Fruit fly (Drosophila melanogaster) whole organism, wandering third instar larva: ENCODE results near the gene CG14636.

Experiments
- CG32264 ChIP-seq: fragments of 200-800 bp; sonication (Bioruptor generic); optimal IDR thresholded peaks from 2 replicates; lab custom pipeline; 2016; ENCODE audit warnings: missing biosample characterization, missing genetic modification characterization
- CG9705 ChIP-seq: fragments of 200-800 bp; sonication (Bioruptor generic); optimal IDR thresholded peaks from 2 replicates; lab custom pipeline; 2018; ENCODE audit warnings: missing biosample characterization, mild to moderate bottlenecking, missing genetic modification characterization
- Dfd ChIP-seq: fragments of >200 bp; optimal IDR thresholded peaks from 2 replicates; lab custom pipeline; 2017; ENCODE audit warnings: missing biosample characterization, missing genetic modification characterization
- Dif ChIP-seq: fragments of 200-275, 200-300 bp; sonication (Bioruptor generic); optimal IDR thresholded peaks from 2 replicates; lab custom pipeline; 2018; ENCODE audit warnings: missing biosample characterization, missing genetic modification characterization; ENCODE audit not compliant: partially characterized antibody
- GATAd ChIP-seq: sonication (Bioruptor generic); optimal IDR thresholded peaks from 2 replicates; lab custom pipeline; 2016; ENCODE audit warnings: missing biosample characterization, missing genetic modification characterization
- HLH106 ChIP-seq: fragments of 200-800 bp; optimal IDR thresholded peaks from 3 replicates; lab custom pipeline; 2019; ENCODE audit warnings: missing biosample characterization, mild to moderate bottlenecking, missing genetic modification characterization, moderate library complexity
- Hnf4 ChIP-seq: fragments of 200-800 bp; sonication (Bioruptor generic); optimal IDR thresholded peaks from 2 replicates; lab custom pipeline; 2016; ENCODE audit warnings: missing biosample characterization, mild to moderate bottlenecking, missing genetic modification characterization
- Hr83 ChIP-seq: fragments of 200-300 bp; sonication (Bioruptor generic); optimal IDR thresholded peaks from 2 replicates; lab custom pipeline; 2016; ENCODE audit warnings: missing biosample characterization, mild to moderate bottlenecking, missing genetic modification characterization, moderate library complexity; ENCODE audit not compliant: poor library complexity, severe bottlenecking
- Jra ChIP-seq: sonication (Bioruptor generic); optimal IDR thresholded peaks from 2 replicates; lab custom pipeline; 2016; ENCODE audit warnings: missing biosample characterization, missing genetic modification characterization
- Mio ChIP-seq: sonication (Bioruptor generic); optimal IDR thresholded peaks from 2 replicates; lab custom pipeline; 2016; ENCODE audit warnings: missing biosample characterization, missing genetic modification characterization
- N ChIP-seq: fragments of >200 bp; optimal IDR thresholded peaks from 2 replicates; lab custom pipeline; 2018; ENCODE audit warnings: missing biosample characterization, missing external identifiers, missing genetic modification characterization
- OdsH ChIP-seq: fragments of 200-800 bp; sonication (Bioruptor generic); optimal IDR thresholded peaks from 2 replicates; lab custom pipeline; 2016; ENCODE audit warnings: missing biosample characterization, mild to moderate bottlenecking, missing genetic modification characterization
- Rel ChIP-seq, 2 experiments: fragments of 200-800 bp; sonication (Bioruptor generic) in 1 of 2; optimal IDR thresholded peaks; 2 replicates in 1 of 2; 3 replicates in 1 of 2; lab custom pipeline; 2016 to 2019; ENCODE audit warnings: mild to moderate bottlenecking in 2 of 2, missing biosample characterization in 2 of 2, missing genetic modification characterization in 2 of 2, moderate library complexity in 1 of 2
- Sp1 ChIP-seq: fragments of 200-800 bp; sonication (Bioruptor generic); optimal IDR thresholded peaks from 3 replicates; lab custom pipeline; 2019; ENCODE audit warnings: missing biosample characterization, mild to moderate bottlenecking, missing genetic modification characterization, moderate library complexity
- Vsx2 ChIP-seq: fragments of 200-300, 225-300 bp; sonication (Bioruptor generic); optimal IDR thresholded peaks from 2 replicates; lab custom pipeline; 2018; ENCODE audit warnings: missing biosample characterization, missing genetic modification characterization; ENCODE audit not compliant: partially characterized antibody
- br ChIP-seq: fragments of 200-800 bp; sonication (Bioruptor generic); optimal IDR thresholded peaks from 2 replicates; lab custom pipeline; 2016; ENCODE audit warnings: missing biosample characterization, missing genetic modification characterization
- brk ChIP-seq: fragments of 200-800 bp; sonication (Bioruptor generic); optimal IDR thresholded peaks from 2 replicates; lab custom pipeline; 2016; ENCODE audit warnings: missing biosample characterization, mild to moderate bottlenecking, missing genetic modification characterization
- dl ChIP-seq, 2 experiments: fragments of 175-275, 200-275 bp in 1 of 2; fragments of 200-275 bp in 1 of 2; sonication (Bioruptor generic); optimal IDR thresholded peaks; lab custom pipeline; 2018; ENCODE audit warnings: mild to moderate bottlenecking in 2 of 2, missing biosample characterization in 2 of 2, missing genetic modification characterization in 2 of 2, moderate library complexity in 2 of 2; ENCODE audit not compliant: partially characterized antibody in 2 of 2, insufficient read depth in 1 of 2
- dmrt93B ChIP-seq: fragments of 200-800 bp; sonication (Bioruptor generic); optimal IDR thresholded peaks from 2 replicates; lab custom pipeline; 2018; ENCODE audit warnings: missing biosample characterization, mild to moderate bottlenecking, missing genetic modification characterization
- dsf ChIP-seq: sonication (Bioruptor generic); optimal IDR thresholded peaks from 2 replicates; lab custom pipeline; 2016; ENCODE audit warnings: missing biosample characterization, missing genetic modification characterization, borderline replicate concordance
- ey ChIP-seq: fragments of 200-800 bp; sonication (Bioruptor generic); optimal IDR thresholded peaks from 2 replicates; lab custom pipeline; 2016; ENCODE audit warnings: missing biosample characterization, missing genetic modification characterization
- foxo ChIP-seq, 2 experiments: fragments of 200-800 bp; sonication (Bioruptor generic); optimal IDR thresholded peaks; 2 replicates in 1 of 2; 3 replicates in 1 of 2; lab custom pipeline; 2016 to 2017; ENCODE audit warnings: missing biosample characterization in 2 of 2, missing genetic modification characterization in 2 of 2
- fru ChIP-seq: fragments of 200-800 bp; sonication (Bioruptor generic); optimal IDR thresholded peaks from 3 replicates; lab custom pipeline; 2016; ENCODE audit warnings: missing biosample characterization, mild to moderate bottlenecking, missing genetic modification characterization
- h ChIP-seq: fragments of 200-800 bp; sonication (Bioruptor generic); optimal IDR thresholded peaks from 3 replicates; lab custom pipeline; 2016; ENCODE audit warnings: missing biosample characterization, mild to moderate bottlenecking, missing genetic modification characterization
- jim ChIP-seq: fragments of 175-275, 200-325 bp; sonication (Bioruptor generic); optimal IDR thresholded peaks from 2 replicates; lab custom pipeline; 2016; ENCODE audit warnings: missing biosample characterization, mild to moderate bottlenecking, missing genetic modification characterization
- pan ChIP-seq: fragments of >200 bp; optimal IDR thresholded peaks from 2 replicates; lab custom pipeline; 2017
- psq ChIP-seq: fragments of 200-800 bp; sonication (Bioruptor generic); optimal IDR thresholded peaks from 3 replicates; lab custom pipeline; 2017; ENCODE audit warnings: missing biosample characterization, mild to moderate bottlenecking, missing genetic modification characterization, moderate library complexity
- rgr ChIP-seq: fragments of 200-800 bp; sonication (Bioruptor generic); optimal IDR thresholded peaks from 3 replicates; lab custom pipeline; 2016; ENCODE audit warnings: missing biosample characterization, mild to moderate bottlenecking, missing genetic modification characterization
- sage ChIP-seq: fragments of 200-800 bp; sonication (Bioruptor generic); optimal IDR thresholded peaks from 2 replicates; lab custom pipeline; 2016; ENCODE audit warnings: missing biosample characterization, mild to moderate bottlenecking, missing genetic modification characterization
- sv ChIP-seq: fragments of 200-800 bp; sonication (Bioruptor generic); optimal IDR thresholded peaks from 3 replicates; lab custom pipeline; 2016; ENCODE audit warnings: missing biosample characterization, missing genetic modification characterization
- tai ChIP-seq: sonication (Bioruptor generic); optimal IDR thresholded peaks from 2 replicates; lab custom pipeline; 2016; ENCODE audit warnings: missing biosample characterization, missing genetic modification characterization
- woc ChIP-seq: sonication (Bioruptor generic); optimal IDR thresholded peaks from 2 replicates; lab custom pipeline; 2016; ENCODE audit warnings: missing biosample characterization, mild to moderate bottlenecking, missing genetic modification characterization

Gene CG14636

DNA sequence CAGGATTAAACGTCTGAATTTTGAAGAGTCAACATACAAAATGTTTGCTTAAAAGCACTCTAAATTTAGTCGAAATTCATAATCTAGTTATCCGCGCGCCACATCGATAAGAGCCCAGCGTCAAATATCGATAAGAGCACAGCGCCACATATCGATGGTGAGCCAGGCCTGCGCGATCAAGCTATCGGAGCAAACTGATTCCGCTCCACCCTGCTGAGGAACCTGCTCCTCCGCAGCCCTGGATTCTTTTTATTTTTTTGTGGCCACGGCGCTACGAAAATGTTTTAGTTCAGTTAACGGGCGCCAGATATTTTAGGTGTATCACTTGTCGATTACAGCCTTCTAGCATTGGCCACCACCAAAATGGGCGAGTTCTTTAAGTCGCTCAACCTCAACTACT is 5.7 kb upstream of the CG14636 start (continued):
- TF ChIP-seq sage (GFP tag; lab: Kevin White, UChicago) (no peak), Jra (GFP tag; lab: Kevin White, UChicago) (no peak), CG32264 (GFP tag; lab: Kevin White, UChicago) (no peak), Mio (GFP tag; lab: Kevin White, UChicago) (no peak)

dm6 chr3R:4220030-4220429 is 4.9 kb upstream of the CG14636 start, which contains the start of gene CG31516:
Gene CG31516 (minus strand): TSS chr3R:4220130.
- no peak for TF ChIP-seq GATAd (GFP tag; lab: Kevin White, UChicago)
- no peak for TF ChIP-seq dl (GFP tag; optimal IDR thresholded peaks at IDR 0.05; lab: Kevin White, UChicago; ENCODE audit: insufficient read depth in 1 of 2, partially characterized antibody in 2 of 2)
- no peak for TF ChIP-seq CG32264 (GFP tag; lab: Kevin White, UChicago)
- no peak for TF ChIP-seq Rel (GFP tag; optimal IDR thresholded peaks at IDR 0.05; lab: Kevin White, UChicago)
- peak; percentile 83 for TF ChIP-seq Rel (tag; optimal IDR thresholded peaks at IDR 0.05; lab: Kevin White, UChicago)

dm6 chr3R:4214601-4215000 is 513 bp downstream of the CG14636 start:
- TF ChIP-seq GATAd (GFP tag; lab: Kevin White, UChicago), result no peak
- TF ChIP-seq psq, result no peak
- TF ChIP-seq h (GFP tag; lab: Kevin White, UChicago), result no peak
- TF ChIP-seq jim (GFP tag; lab: Kevin White, UChicago), result no peak
- TF ChIP-seq foxo (GFP tag; optimal IDR thresholded peaks at IDR 0.05; lab: Kevin White, UChicago), result no peak
- TF ChIP-seq tai (GFP tag; lab: Kevin White, UChicago), result no peak
- no peak for TF ChIP-seq dsf
- no peak for TF ChIP-seq sage (GFP tag; lab: Kevin White, UChicago)
- TF ChIP-seq Dif, result no peak
- TF ChIP-seq, all 38 proteins: peak for 0

DNA sequence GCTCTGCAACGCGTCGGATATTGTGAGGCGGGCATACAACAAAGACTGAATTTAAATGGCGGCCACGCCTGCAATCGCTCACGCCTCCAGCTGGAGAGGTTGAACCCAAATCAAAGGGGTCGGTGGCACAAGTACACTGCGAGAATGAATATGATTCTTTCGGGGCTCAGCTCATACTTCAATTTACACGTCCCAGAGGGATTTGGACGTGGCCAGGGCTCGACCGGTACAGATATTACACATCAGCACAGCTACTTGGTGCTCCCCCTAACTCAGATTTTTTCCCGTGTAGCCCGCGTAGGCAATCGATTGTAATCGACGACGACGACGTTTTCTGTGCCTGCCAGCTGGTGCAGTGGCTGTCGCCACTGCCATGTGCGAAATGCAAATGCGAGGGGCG is 1.1 kb downstream of the CG14636 start:
- TF ChIP-seq ey (GFP tag; lab: Kevin White, UChicago) (peak; percentile 79), dmrt93B (peak; percentile 70), Hnf4 (GFP tag; lab: Kevin White, UChicago) (peak; percentile 69), psq (peak; percentile 57), OdsH (GFP tag; lab: Kevin White, UChicago) (peak; percentile 66), tai (GFP tag; lab: Kevin White, UChicago) (peak; percentile 5), woc (GFP tag; lab: Kevin White, UChicago) (peak; percentile 65), dl (GFP tag; optimal IDR thresholded peaks at IDR 0.05; lab: Kevin White, UChicago; ENCODE audit: insufficient read depth in 1 of 2, partially characterized antibody in 2 of 2) (no peak), rgr (GFP tag; lab: Kevin White, UChicago) (peak; percentile 73), Jra (GFP tag; lab: Kevin White, UChicago) (no peak), h (GFP tag; lab: Kevin White, UChicago) (peak; percentile 84), CG32264 (GFP tag; lab: Kevin White, UChicago) (peak; percentile 70), HLH106 (peak; percentile 81), Dfd (no peak), N (no peak), sage (GFP tag; lab: Kevin White, UChicago) (peak; percentile 9), Vsx2 (no peak), CG9705 (GFP tag; lab: Kevin White, UChicago) (peak; percentile 31), br (GFP tag; lab: Kevin White, UChicago) (peak; percentile 81), Mio (GFP tag; lab: Kevin White, UChicago) (no peak), fru (peak; percentile 87), brk (GFP tag; lab: Kevin White, UChicago) (peak; percentile 6), Rel (GFP tag; optimal IDR thresholded peaks at IDR 0.05; lab: Kevin White, UChicago) (no peak), Rel (tag; optimal IDR thresholded peaks at IDR 0.05; lab: Kevin White, UChicago) (peak; percentile 40), sv (peak; percentile 52), Sp1 (GFP tag; lab: Kevin White, UChicago) (peak; percentile 68), foxo (GFP tag; optimal IDR thresholded peaks at IDR 0.05; lab: Kevin White, UChicago) (peak in 1 of 2 experiments; percentile 88), pan (no peak), GATAd (GFP tag; lab: Kevin White, UChicago) (peak; percentile 12), Hr83 (peak; percentile 17)
